Worm (Caenorhabditis elegans) whole organism, mixed stage, embryonic: ENCODE results near the gene F23F1.2.

ENCODE experiments used
- ceh-39 ChIP-seq: fragments of 150-350 bp; optimal IDR thresholded peaks from 2 replicates; lab custom pipeline; 2014; ENCODE audit warnings: missing biosample characterization, missing genetic modification characterization
- ceh-43 ChIP-seq: fragments of 200-800 bp; sonication (Bioruptor generic); optimal IDR thresholded peaks from 2 replicates; lab custom pipeline; 2018; ENCODE audit warnings: mild to moderate bottlenecking, missing genetic modification characterization, moderate library complexity, missing compliant biosample characterization
- elt-3 ChIP-seq: fragments of 150-350 bp; optimal IDR thresholded peaks from 2 replicates; lab custom pipeline; 2014; ENCODE audit warnings: missing biosample characterization, missing genetic modification characterization
- lsy-2 ChIP-seq: fragments of 150-350 bp; optimal IDR thresholded peaks from 2 replicates; lab custom pipeline; 2014; ENCODE audit warnings: missing biosample characterization, missing genetic modification characterization
- nhr-12 ChIP-seq: fragments of 150-350 bp; optimal IDR thresholded peaks from 2 replicates; lab custom pipeline; 2014; ENCODE audit warnings: missing biosample characterization, missing genetic modification characterization
- nhr-2 ChIP-seq: fragments of 150-350 bp; optimal IDR thresholded peaks from 2 replicates; lab custom pipeline; 2014; ENCODE audit warnings: missing biosample characterization, missing genetic modification characterization
- nhr-76 ChIP-seq: sonication (generic microtip); optimal IDR thresholded peaks from 2 replicates; lab custom pipeline; 2017; ENCODE audit warnings: missing biosample characterization, missing genetic modification characterization
- pha-4 ChIP-seq: fragments of 150-350 bp; optimal IDR thresholded peaks from 2 replicates; lab custom pipeline; 2018; ENCODE audit warnings: missing biosample characterization, missing genetic modification reagents, missing genetic modification characterization
- unc-120 ChIP-seq: sonication (generic microtip); optimal IDR thresholded peaks from 2 replicates; lab custom pipeline; 2017; ENCODE audit warnings: missing genetic modification characterization, missing compliant biosample characterization; ENCODE audit not compliant: poor library complexity, severe bottlenecking
- unc-62 ChIP-seq: fragments of 150-350 bp; optimal IDR thresholded peaks from 2 replicates; lab custom pipeline; 2014; ENCODE audit warnings: missing biosample characterization, missing genetic modification reagents, missing genetic modification characterization
- ztf-11 ChIP-seq: fragments of 150-350 bp; optimal IDR thresholded peaks from 2 replicates; lab custom pipeline; 2014; ENCODE audit warnings: missing biosample characterization, missing genetic modification characterization

ce11 chrII:23025-23424 is 11.0 kb upstream of the F23F1.2 start, which contains the start of gene sqt-2:
- TF ChIP-seq lsy-2 (no peak), nhr-76 (tag; lab: Kevin White, UChicago) (no peak), nhr-2 (tag; lab: Kevin White, UChicago) (no peak), unc-62 (no peak), nhr-12 (tag; lab: Kevin White, UChicago) (no peak), ceh-39 (tag; lab: Kevin White, UChicago) (no peak), unc-120 (no peak), ceh-43 (GFP tag; lab: Kevin White, UChicago) (no peak), pha-4 (no peak), ztf-11 (tag; lab: Kevin White, UChicago) (no peak), elt-3 (tag; lab: Kevin White, UChicago) (no peak)
